Worm (Caenorhabditis elegans): ENCODE results near the gene aexr-1.

The aexr-1 gene

ce11 chrX:6588495-6588894, 46.6 kb downstream of the aexr-1 start, which contains the start of gene fbxl-4:
Gene fbxl-4, plus strand, starts transcription at chrX:6588795.
- no peak for TF ChIP-seq unc-130 (tag; optimal IDR thresholded peaks at IDR 0.05)
- TF ChIP-seq efl-1 (optimal IDR thresholded peaks at IDR 0.05), result no peak
- no peak for TF ChIP-seq efl-1 (GFP tag; optimal IDR thresholded peaks at IDR 0.05 in 1 of 2)
- no peak for TF ChIP-seq dpl-1 (GFP tag; optimal IDR thresholded peaks at IDR 0.05)
- TF ChIP-seq nhr-84 (tag; optimal IDR thresholded peaks at IDR 0.05), result no peak
- TF ChIP-seq pag-3 (tag; optimal IDR thresholded peaks at IDR 0.05; ENCODE audit: borderline replicate concordance, insufficient read depth), result no peak
- no peak for TF ChIP-seq irx-1 (tag; optimal IDR thresholded peaks at IDR 0.05)
- no peak for TF ChIP-seq sup-37 (GFP tag; optimal IDR thresholded peaks at IDR 0.05)
- no peak for TF ChIP-seq sox-4 (tag; optimal IDR thresholded peaks at IDR 0.05)
- no peak for TF ChIP-seq vab-15 (tag; optimal IDR thresholded peaks at IDR 0.05)
- no peak for TF ChIP-seq lir-3 (tag; optimal IDR thresholded peaks at IDR 0.05; ENCODE audit: poor library complexity)
- no peak for TF ChIP-seq nhr-77 (tag; optimal IDR thresholded peaks at IDR 0.05)

ce11 chrX:6583385-6583784, 51.7 kb downstream of the aexr-1 start:
- no peak for TF ChIP-seq lir-3 (tag; optimal IDR thresholded peaks at IDR 0.05; ENCODE audit: poor library complexity)
- TF ChIP-seq nhr-11 (tag; optimal IDR thresholded peaks at IDR 0.05), result no peak
- TF ChIP-seq irx-1 (tag; optimal IDR thresholded peaks at IDR 0.05), result no peak
- TF ChIP-seq hlh-4 (tag; optimal IDR thresholded peaks at IDR 0.05), result no peak
- TF ChIP-seq lin-13 (GFP tag; optimal IDR thresholded peaks at IDR 0.05), result no peak
- no peak for TF ChIP-seq egl-13 (tag; optimal IDR thresholded peaks at IDR 0.05)
- TF ChIP-seq mep-1 (tag; optimal IDR thresholded peaks at IDR 0.05), result no peak
- no peak for TF ChIP-seq nhr-85 (tag)
- no peak for TF ChIP-seq aha-1 (tag; optimal IDR thresholded peaks at IDR 0.05)
- TF ChIP-seq nhr-77 (tag; optimal IDR thresholded peaks at IDR 0.05), result no peak
- TF ChIP-seq snu-23 (GFP tag; optimal IDR thresholded peaks at IDR 0.05), result no peak
- TF ChIP-seq C34B4.2 (tag; optimal IDR thresholded peaks at IDR 0.05), result no peak
- TF ChIP-seq zip-4 (GFP tag; optimal IDR thresholded peaks at IDR 0.05), result no peak
- TF ChIP-seq nhr-19 (GFP tag; conservative IDR thresholded peaks at IDR 0.05), result no peak
- TF ChIP-seq egl-27 (tag; optimal IDR thresholded peaks at IDR 0.05), result no peak
